Fruit fly (Drosophila melanogaster) whole organism: ENCODE measurements around the gene GstO3.

Source experiments
- CG8478 ChIP-seq: fragments of >200 bp; optimal IDR thresholded peaks from 2 replicates; lab custom pipeline; 2018; ENCODE audit warnings: inconsistent platforms
- Dll ChIP-seq: fragments of >200 bp; optimal IDR thresholded peaks from 2 replicates; lab custom pipeline; 2017
- EcR ChIP-seq, 2 experiments: fragments of >200 bp; optimal IDR thresholded peaks; 2 replicates each; lab custom pipeline; 2017; ENCODE audit warnings: missing biosample characterization in 2 of 2, missing genetic modification characterization in 2 of 2, missing genetic modification reagents in 2 of 2
- pan ChIP-seq: fragments of >200 bp; optimal IDR thresholded peaks from 2 replicates; lab custom pipeline; 2017
- psq ChIP-seq: fragments of >200 bp; optimal IDR thresholded peaks from 2 replicates; lab custom pipeline; 2017
- usp ChIP-seq: fragments of >200 bp; optimal IDR thresholded peaks from 2 replicates; lab custom pipeline; 2017; ENCODE audit warnings: missing biosample characterization, missing genetic modification characterization, mixed read lengths

- no peak for TF ChIP-seq pan
- TF ChIP-seq psq (lab: Kevin White, UChicago) = no peak
- TF ChIP-seq EcR (GFP tag; optimal IDR thresholded peaks at IDR 0.05; lab: Kevin White, UChicago) = no peak
- TF ChIP-seq CG8478 (lab: Kevin White, UChicago) = no peak
- no peak for TF ChIP-seq Dll
- TF ChIP-seq usp (GFP tag; lab: Kevin White, UChicago) = no peak
Measured at dm6 chr3L:8525691-8526421, 7.2 kb downstream of the GstO3 start.
